Fruit fly (Drosophila melanogaster) whole organism, embryonic: Measurements from ENCODE around the gene Lrrk.

ENCODE experiments used
- CG12104 ChIP-seq: fragments of 200-800 bp; sonication (Bioruptor generic); optimal IDR thresholded peaks from 3 replicates; lab custom pipeline; 2016; ENCODE audit warnings: missing biosample characterization, missing genetic modification characterization
- CG13894 ChIP-seq: fragments of 200-800 bp; sonication (Bioruptor generic); optimal IDR thresholded peaks from 3 replicates; lab custom pipeline; 2018; ENCODE audit warnings: missing biosample characterization, mild to moderate bottlenecking, missing genetic modification characterization, moderate library complexity
- CG14050 ChIP-seq: fragments of 200-800 bp; sonication (Bioruptor generic); IDR thresholded peaks from 3 replicates; pipeline ENCODE4 v1.3.6; 2022; ENCODE audit warnings: missing biosample characterization, missing genetic modification characterization
- CG15696 ChIP-seq: fragments of 200-800 bp; sonication (Bioruptor generic); optimal IDR thresholded peaks from 2 replicates; lab custom pipeline; 2019; ENCODE audit warnings: missing biosample characterization, mild to moderate bottlenecking, missing genetic modification characterization, moderate library complexity
- CG16813 ChIP-seq: fragments of 200-800 bp; sonication (Bioruptor generic); IDR thresholded peaks from 3 replicates; pipeline ENCODE4 v1.3.6; 2022; ENCODE audit warnings: missing biosample characterization, missing genetic modification characterization; ENCODE audit not compliant: partially characterized antibody
- CG18764 ChIP-seq: fragments of 200-800 bp; sonication (Bioruptor generic); optimal IDR thresholded peaks from 3 replicates; lab custom pipeline; 2016; ENCODE audit warnings: missing biosample characterization, missing genetic modification characterization
- CG3065 ChIP-seq: fragments of 200-800 bp; sonication (Bioruptor generic); optimal IDR thresholded peaks from 2 replicates; lab custom pipeline; 2016; ENCODE audit warnings: missing biosample characterization, missing genetic modification characterization
- CG31224 ChIP-seq: fragments of 200-800 bp; sonication (Bioruptor generic); IDR thresholded peaks from 2 replicates; pipeline ENCODE4 v1.3.6; 2022; ENCODE audit warnings: missing biosample characterization, missing genetic modification characterization
- CG4328 ChIP-seq: fragments of 200-800 bp; sonication (Bioruptor generic); optimal IDR thresholded peaks from 3 replicates; lab custom pipeline; 2017; ENCODE audit warnings: missing biosample characterization, missing genetic modification reagents, missing genetic modification characterization
- CG6765 ChIP-seq: fragments of 200-800 bp; sonication (Bioruptor generic); optimal IDR thresholded peaks from 3 replicates; lab custom pipeline; 2017; ENCODE audit warnings: missing biosample characterization, mild to moderate bottlenecking, missing genetic modification characterization
- CG7786 ChIP-seq: fragments of 200-800 bp; sonication (Bioruptor generic); optimal IDR thresholded peaks from 2 replicates; lab custom pipeline; 2016; ENCODE audit warnings: missing biosample characterization, missing genetic modification characterization
- CG7839 ChIP-seq: fragments of 200-800 bp; sonication (Bioruptor generic); optimal IDR thresholded peaks from 3 replicates; lab custom pipeline; 2018; ENCODE audit warnings: missing biosample characterization, mild to moderate bottlenecking, missing genetic modification characterization, moderate library complexity
- CG8089 ChIP-seq: fragments of 200-800 bp; sonication (Bioruptor generic); optimal IDR thresholded peaks from 3 replicates; lab custom pipeline; 2016; ENCODE audit warnings: missing biosample characterization, missing genetic modification characterization
- Doc3 ChIP-seq: fragments of 200-800 bp; sonication (Bioruptor generic); IDR thresholded peaks from 3 replicates; pipeline ENCODE4 v1.3.6; 2022; ENCODE audit warnings: missing biosample characterization, missing genetic modification characterization; ENCODE audit not compliant: partially characterized antibody
- Drgx ChIP-seq: fragments of 200-800 bp; sonication (Bioruptor generic); IDR thresholded peaks from 2 replicates; pipeline ENCODE4 v1.3.6; 2022; ENCODE audit warnings: missing biosample characterization, missing genetic modification characterization
- Fer3 ChIP-seq: fragments of 200-800 bp; sonication (Bioruptor generic); optimal IDR thresholded peaks from 2 replicates; lab custom pipeline; 2018; ENCODE audit warnings: missing biosample characterization, mild to moderate bottlenecking, missing genetic modification characterization, moderate library complexity
- Gug ChIP-seq: fragments of 200-800 bp; sonication (Bioruptor generic); IDR thresholded peaks from 4 replicates; pipeline ENCODE4 v1.3.6; 2022; ENCODE audit warnings: missing biosample characterization, missing genetic modification characterization
- Hey ChIP-seq: fragments of 200-800 bp; sonication (Bioruptor generic); optimal IDR thresholded peaks from 3 replicates; lab custom pipeline; 2018; ENCODE audit warnings: missing biosample characterization, mild to moderate bottlenecking, missing genetic modification characterization
- Hmx ChIP-seq: fragments of 200-800 bp; sonication (Bioruptor generic); optimal IDR thresholded peaks from 2 replicates; lab custom pipeline; 2016; ENCODE audit warnings: missing biosample characterization, missing genetic modification characterization
- Hr51 ChIP-seq, 2 experiments: fragments of 200-800 bp; sonication (Bioruptor generic); optimal IDR thresholded peaks; 2 replicates in 1 of 2; 3 replicates in 1 of 2; lab custom pipeline; 2016 to 2018; ENCODE audit warnings: missing biosample characterization in 2 of 2, missing genetic modification characterization in 2 of 2, mild to moderate bottlenecking in 1 of 2, moderate library complexity in 1 of 2
- Hr78 ChIP-seq, 2 experiments: fragments of 200-800 bp in 1 of 2; fragments of >200 bp in 1 of 2; sonication (Bioruptor generic) in 1 of 2; optimal IDR thresholded peaks; 2 replicates each; lab custom pipeline; 2017 to 2019; ENCODE audit warnings: missing biosample characterization in 2 of 2, missing genetic modification characterization in 2 of 2, mild to moderate bottlenecking in 1 of 2, moderate library complexity in 1 of 2
- Hsf ChIP-seq: fragments of 200-800 bp; sonication (Bioruptor generic); optimal IDR thresholded peaks from 3 replicates; lab custom pipeline; 2016; ENCODE audit warnings: missing biosample characterization, missing genetic modification characterization
- Rfx ChIP-seq: fragments of 200-800 bp; sonication (Bioruptor generic); IDR thresholded peaks from 2 replicates; pipeline ENCODE4 v1.3.6; 2022; ENCODE audit warnings: missing biosample characterization, missing genetic modification characterization
- Sox102F ChIP-seq: fragments of 200-800 bp; sonication (Bioruptor generic); optimal IDR thresholded peaks from 2 replicates; lab custom pipeline; 2018; ENCODE audit warnings: missing biosample characterization, mild to moderate bottlenecking, missing genetic modification characterization, moderate library complexity
- Sry-β ChIP-seq: fragments of 200-800 bp; sonication (Bioruptor generic); optimal IDR thresholded peaks from 2 replicates; lab custom pipeline; 2018; ENCODE audit warnings: missing biosample characterization, mild to moderate bottlenecking, missing genetic modification characterization, moderate library complexity
- Usf ChIP-seq: fragments of 200-800 bp; sonication (Bioruptor generic); optimal IDR thresholded peaks from 2 replicates; lab custom pipeline; 2017; ENCODE audit warnings: missing genotype, missing biosample characterization, missing genetic modification characterization
- YL-1 ChIP-seq: fragments of 200-800 bp; sonication (Bioruptor generic); optimal IDR thresholded peaks from 3 replicates; lab custom pipeline; 2017; ENCODE audit warnings: missing biosample characterization, mild to moderate bottlenecking, missing genetic modification characterization
- ab ChIP-seq: fragments of 200-800 bp; sonication (Bioruptor generic); optimal IDR thresholded peaks from 2 replicates; lab custom pipeline; 2016; ENCODE audit warnings: missing biosample characterization, missing genetic modification characterization
- abd-A ChIP-seq: fragments of 200-800 bp; sonication (Bioruptor generic); optimal IDR thresholded peaks from 3 replicates; lab custom pipeline; 2019; ENCODE audit warnings: missing biosample characterization, mild to moderate bottlenecking, missing genetic modification characterization, moderate library complexity
- al ChIP-seq: fragments of 200-800 bp; sonication (Bioruptor generic); IDR thresholded peaks from 2 replicates; pipeline ENCODE4 v1.3.6; 2022; ENCODE audit warnings: missing biosample characterization, missing genetic modification characterization
- ash1 ChIP-seq: fragments of 200-800 bp; sonication (Bioruptor generic); optimal IDR thresholded peaks from 2 replicates; lab custom pipeline; 2018; ENCODE audit warnings: missing biosample characterization, mild to moderate bottlenecking, missing genetic modification characterization
- cas ChIP-seq: fragments of 200-800 bp; sonication (Bioruptor generic); IDR thresholded peaks from 2 replicates; pipeline ENCODE4 v1.3.6; 2022; ENCODE audit warnings: missing biosample characterization, missing genetic modification characterization
- chn ChIP-seq: fragments of 200-800 bp; sonication (Bioruptor generic); optimal IDR thresholded peaks from 2 replicates; lab custom pipeline; 2016; ENCODE audit warnings: missing biosample characterization, missing genetic modification characterization
- corto ChIP-seq: fragments of 200-800 bp; sonication (Bioruptor generic); optimal IDR thresholded peaks from 2 replicates; lab custom pipeline; 2016; ENCODE audit warnings: missing biosample characterization, mild to moderate bottlenecking, missing genetic modification characterization, moderate library complexity
- fd64A ChIP-seq: fragments of 200-800 bp; sonication (Bioruptor generic); optimal IDR thresholded peaks from 3 replicates; lab custom pipeline; 2018; ENCODE audit warnings: missing biosample characterization, mild to moderate bottlenecking, missing genetic modification characterization
- hkb ChIP-seq, 2 experiments: fragments of 200-800 bp in 1 of 2; fragments of >200 bp in 1 of 2; sonication (Bioruptor generic) in 1 of 2; IDR thresholded peaks in 1 of 2; optimal IDR thresholded peaks in 1 of 2; 2 replicates each; pipeline versions ENCODE4 v1.3.6 to Lab custom; 2017 to 2022; ENCODE audit warnings: missing biosample characterization in 1 of 2, missing genetic modification characterization in 1 of 2
- inv ChIP-seq: fragments of 200-800 bp; sonication (Bioruptor generic); IDR thresholded peaks from 2 replicates; pipeline ENCODE4 v1.3.6; 2022; ENCODE audit warnings: missing biosample characterization, missing genetic modification characterization; ENCODE audit not compliant: partially characterized antibody
- lab ChIP-seq: fragments of 200-800 bp; sonication (Bioruptor generic); optimal IDR thresholded peaks from 3 replicates; lab custom pipeline; 2017; ENCODE audit warnings: missing biosample characterization, missing genetic modification characterization, mild to moderate bottlenecking, moderate library complexity, missing genetic modification reagents
- nerfin-1 ChIP-seq: fragments of 200-800 bp; sonication (Bioruptor generic); optimal IDR thresholded peaks from 3 replicates; lab custom pipeline; 2019; ENCODE audit warnings: missing biosample characterization, mild to moderate bottlenecking, missing genetic modification characterization, moderate library complexity
- nerfin-2 ChIP-seq: fragments of 200-800 bp; sonication (Bioruptor generic); IDR thresholded peaks from 2 replicates; pipeline ENCODE4 v1.3.6; 2022; ENCODE audit warnings: missing biosample characterization, missing genetic modification characterization; ENCODE audit not compliant: partially characterized antibody
- nmo ChIP-seq: fragments of 200-800 bp; sonication (Bioruptor generic); optimal IDR thresholded peaks from 2 replicates; lab custom pipeline; 2018; ENCODE audit warnings: missing biosample characterization, mild to moderate bottlenecking, missing genetic modification characterization, moderate library complexity
- pita ChIP-seq: fragments of 200-800 bp; sonication (Bioruptor generic); optimal IDR thresholded peaks from 2 replicates; lab custom pipeline; 2017; ENCODE audit warnings: missing biosample characterization, mild to moderate bottlenecking, missing genetic modification characterization
- so ChIP-seq: fragments of 200-800 bp; sonication (Bioruptor generic); IDR thresholded peaks from 3 replicates; pipeline ENCODE4 v1.3.6; 2022; ENCODE audit warnings: missing biosample characterization, missing genetic modification characterization
- sob ChIP-seq: fragments of 200-800 bp; sonication (Bioruptor generic); IDR thresholded peaks from 2 replicates; pipeline ENCODE4 v1.3.6; 2022; ENCODE audit warnings: missing biosample characterization, missing genetic modification characterization
- stwl ChIP-seq: fragments of 200-800 bp; sonication (Bioruptor generic); optimal IDR thresholded peaks from 3 replicates; lab custom pipeline; 2018; ENCODE audit warnings: missing biosample characterization, mild to moderate bottlenecking, missing genetic modification characterization, moderate library complexity
- tna ChIP-seq: fragments of 200-800 bp; sonication (Bioruptor generic); IDR thresholded peaks from 2 replicates; pipeline ENCODE4 v1.3.6; 2022; ENCODE audit warnings: missing biosample characterization, missing genetic modification characterization; ENCODE audit not compliant: partially characterized antibody
- vnd ChIP-seq: fragments of 200-800 bp; sonication (Bioruptor generic); IDR thresholded peaks from 3 replicates; pipeline ENCODE4 v1.3.6; 2022; ENCODE audit warnings: missing biosample characterization, missing genetic modification characterization; ENCODE audit not compliant: partially characterized antibody

Lrrk gene

DNA sequence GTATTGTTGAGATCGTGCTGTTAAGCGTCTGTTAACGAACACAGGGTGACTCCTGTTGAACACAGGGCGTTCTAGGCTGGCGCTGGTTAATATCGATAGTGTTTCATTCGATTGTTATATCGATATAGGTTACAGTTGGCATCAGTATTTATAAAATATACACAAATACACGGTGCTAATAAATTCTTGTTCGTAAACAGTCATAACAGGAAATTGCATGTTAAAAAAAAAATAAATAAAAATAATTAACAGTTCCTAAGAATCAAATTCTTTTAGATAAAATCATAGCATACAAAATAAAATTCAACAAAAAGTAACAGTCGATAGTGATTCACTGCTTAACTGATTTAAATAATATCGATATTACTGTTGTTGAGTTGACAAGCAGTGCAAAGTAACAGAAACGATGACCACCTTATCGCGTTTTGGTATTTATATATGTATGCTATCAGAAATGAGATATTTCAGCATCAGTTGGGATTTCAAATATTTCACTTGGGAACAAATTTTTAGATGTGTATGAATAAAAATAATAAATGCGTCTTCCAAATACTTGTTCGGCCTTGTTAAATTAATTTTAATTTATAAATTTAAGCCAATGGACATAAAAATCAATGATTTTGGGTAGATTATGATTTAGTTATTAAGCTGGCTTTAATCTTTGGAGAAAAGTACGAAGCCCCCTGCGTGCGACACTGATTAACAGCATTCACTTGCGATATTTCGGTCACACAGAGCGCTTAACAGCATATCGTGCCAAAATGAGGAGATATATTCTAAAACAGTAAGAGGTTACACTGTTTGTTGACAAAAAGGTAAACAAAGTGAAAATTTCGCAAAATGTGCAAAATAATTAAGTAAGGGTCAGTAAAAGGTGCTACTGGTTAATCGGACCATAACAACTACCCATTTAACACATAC, at the start of gene Lrrk, which contains the start of gene Pi3K92E (continued):
- TF ChIP-seq hkb (optimal IDR thresholded peaks at IDR 0.05; lab: Kevin White, UChicago) (no peak), hkb (GFP tag; IDR thresholded peaks at IDR 0.05; lab: Robert Waterston, UW) (0 out of 2 replicates have a peak, but pooled peaks have one; percentile 5), CG6765 (GFP tag; lab: Kevin White, UChicago) (no peak), CG16813 (GFP tag; lab: Robert Waterston, UW) (peak; percentile 93), CG14050 (GFP tag; lab: Robert Waterston, UW) (no peak), ash1 (GFP tag; lab: Kevin White, UChicago) (no peak), CG15696 (tag; lab: Kevin White, UChicago) (peak; percentile 25), Hr78 (GFP tag; optimal IDR thresholded peaks at IDR 0.05; lab: Kevin White, UChicago) (no peak), abd-A (tag; lab: Kevin White, UChicago) (no peak), corto (GFP tag; lab: Kevin White, UChicago) (no peak), YL-1 (no peak), Sox102F (no peak), vnd (GFP tag; lab: Robert Waterston, UW) (peak; percentile 73), Gug (GFP tag; lab: Robert Waterston, UW) (peak; percentile 39; the same call in 1 of the 4 replicates), Drgx (GFP tag; lab: Robert Waterston, UW) (no peak), Hsf (GFP tag; lab: Kevin White, UChicago) (no peak), lab (GFP tag; lab: Kevin White, UChicago) (no peak), Fer3 (tag; lab: Kevin White, UChicago) (no peak), CG31224 (GFP tag; lab: Robert Waterston, UW) (no peak), nerfin-2 (GFP tag; lab: Robert Waterston, UW) (peak; percentile 83), ab (GFP tag; lab: Kevin White, UChicago) (no peak), Doc3 (peak; percentile 74), CG7786 (GFP tag; lab: Kevin White, UChicago) (no peak), Rfx (GFP tag; lab: Robert Waterston, UW) (peak; percentile 67), CG13894 (tag; lab: Kevin White, UChicago) (no peak), tna (GFP tag; lab: Robert Waterston, UW) (peak; percentile 55; the same call in 1 of the 2 replicates), Hey (tag; lab: Kevin White, UChicago) (no peak), CG3065 (GFP tag; lab: Kevin White, UChicago) (no peak), al (no peak), chn (GFP tag; lab: Kevin White, UChicago) (no peak), CG8089 (GFP tag; lab: Kevin White, UChicago) (no peak), Sry-β (no peak), CG4328 (GFP tag; lab: Kevin White, UChicago) (no peak), CG18764 (no peak), sob (GFP tag; lab: Robert Waterston, UW) (no peak; the same call in 1 of the 2 replicates), Usf (GFP tag; lab: Kevin White, UChicago) (no peak), Hmx (GFP tag; lab: Kevin White, UChicago) (no peak), CG12104 (GFP tag; lab: Kevin White, UChicago) (no peak), so (no peak), cas (GFP tag; lab: Robert Waterston, UW) (no peak), fd64A (GFP tag; lab: Kevin White, UChicago) (no peak), stwl (tag; lab: Kevin White, UChicago) (peak; percentile 4), nerfin-1 (tag; lab: Kevin White, UChicago) (no peak), Hr51 (GFP tag; optimal IDR thresholded peaks at IDR 0.05; lab: Kevin White, UChicago) (no peak), pita (GFP tag; lab: Kevin White, UChicago) (no peak), inv (GFP tag; lab: Robert Waterston, UW) (peak; percentile 83), nmo (GFP tag; lab: Kevin White, UChicago) (peak; percentile 19), CG7839 (tag; lab: Kevin White, UChicago) (no peak)
